Worm (Caenorhabditis elegans): ENCODE data around the gene T22E5.1.

Gene T22E5.1

ce11 chrX:6448866-6449400 lies 36.3 kb downstream of the T22E5.1 start, which contains the start of gene fah-1 (continued):
- no peak for TF ChIP-seq nhr-237 (tag; optimal IDR thresholded peaks at IDR 0.05)
- TF ChIP-seq ceh-82 (tag; optimal IDR thresholded peaks at IDR 0.05): no peak
- no peak for TF ChIP-seq elt-1 (tag; optimal IDR thresholded peaks at IDR 0.05)
- no peak for TF ChIP-seq ztf-11 (tag; optimal IDR thresholded peaks at IDR 0.05)
- no peak for TF ChIP-seq C34F6.9 (tag; optimal IDR thresholded peaks at IDR 0.05)
- no peak for TF ChIP-seq nhr-11 (tag; optimal IDR thresholded peaks at IDR 0.05)
- TF ChIP-seq gmeb-1 (tag; optimal IDR thresholded peaks at IDR 0.05): peak; percentile 51
- TF ChIP-seq sma-3 (GFP tag; optimal IDR thresholded peaks at IDR 0.05): peak; percentile 89
- TF ChIP-seq unc-55 (GFP tag; optimal IDR thresholded peaks at IDR 0.05): no peak
- TF ChIP-seq F13H6.1 (tag; optimal IDR thresholded peaks at IDR 0.05): peak; percentile 32

ce11 chrX:6450839-6451491 lies 38.3 kb downstream of the T22E5.1 start, which contains the start of the genes grl-6 and K10C2.6:
Gene grl-6 (minus strand): TSS chrX:6450939.
Gene K10C2.6 (plus strand): TSS chrX:6451441.
- TF ChIP-seq lin-13 (GFP tag; optimal IDR thresholded peaks at IDR 0.05): no peak
- TF ChIP-seq nhr-6 (tag; optimal IDR thresholded peaks at IDR 0.05): no peak
- no peak for TF ChIP-seq zag-1 (tag; optimal IDR thresholded peaks at IDR 0.05)
- no peak for TF ChIP-seq dmd-4 (tag; optimal IDR thresholded peaks at IDR 0.05)
- no peak for TF ChIP-seq ztf-1 (GFP tag; conservative IDR thresholded peaks at IDR 0.05)
- TF ChIP-seq unc-55 (GFP tag; optimal IDR thresholded peaks at IDR 0.05): no peak
- no peak for TF ChIP-seq nhr-129 (tag; optimal IDR thresholded peaks at IDR 0.05)
- no peak for TF ChIP-seq ceh-82 (tag; optimal IDR thresholded peaks at IDR 0.05)
- no peak for TF ChIP-seq gmeb-1 (tag; optimal IDR thresholded peaks at IDR 0.05)
- TF ChIP-seq lin-39 (tag; optimal IDR thresholded peaks at IDR 0.05): no peak
- TF ChIP-seq nhr-11 (tag; optimal IDR thresholded peaks at IDR 0.05): no peak
- no peak for TF ChIP-seq mdl-1 (tag; optimal IDR thresholded peaks at IDR 0.05)
- no peak for TF ChIP-seq nhr-10 (tag; optimal IDR thresholded peaks at IDR 0.05)
- TF ChIP-seq nhr-237 (tag; optimal IDR thresholded peaks at IDR 0.05): no peak
- TF ChIP-seq elt-3 (tag; optimal IDR thresholded peaks at IDR 0.05): no peak
- no peak for TF ChIP-seq crh-2 (tag; optimal IDR thresholded peaks at IDR 0.05)
- TF ChIP-seq aly-2 (tag; optimal IDR thresholded peaks at IDR 0.05): no peak
- TF ChIP-seq ztf-4 (tag; optimal IDR thresholded peaks at IDR 0.05): no peak

- no peak for TF ChIP-seq gmeb-1 (tag; optimal IDR thresholded peaks at IDR 0.05)
- TF ChIP-seq sem-4 (tag; optimal IDR thresholded peaks at IDR 0.05): no peak
- TF ChIP-seq ztf-11 (tag; optimal IDR thresholded peaks at IDR 0.05): no peak
- no peak for TF ChIP-seq unc-39 (tag; optimal IDR thresholded peaks at IDR 0.05)
- no peak for TF ChIP-seq lin-39 (tag; optimal IDR thresholded peaks at IDR 0.05)
- TF ChIP-seq ama-1 (optimal IDR thresholded peaks at IDR 0.05): no peak
- TF ChIP-seq blmp-1 (tag; optimal IDR thresholded peaks at IDR 0.05; ENCODE audit: insufficient read depth): no peak
- TF ChIP-seq elt-3 (tag; optimal IDR thresholded peaks at IDR 0.05): no peak
- TF ChIP-seq mab-5 (tag; optimal IDR thresholded peaks at IDR 0.05): no peak
- TF ChIP-seq F13H6.1 (tag; optimal IDR thresholded peaks at IDR 0.05): no peak
- no peak for TF ChIP-seq ztf-4 (tag; optimal IDR thresholded peaks at IDR 0.05)
- TF ChIP-seq nhr-12 (tag; optimal IDR thresholded peaks at IDR 0.05): no peak
- no peak for TF ChIP-seq nhr-10 (tag; optimal IDR thresholded peaks at IDR 0.05)
Measured at ce11 chrX:6455157-6455556, 42.5 kb downstream of the T22E5.1 start, which contains the start of gene nas-33. Gene nas-33 (minus strand): TSS chrX:6455257.

ce11 chrX:6456567-6456966 lies 43.9 kb downstream of the T22E5.1 start, which contains the start of gene pept-1:
Gene pept-1 (plus strand): TSS chrX:6456872.
- TF ChIP-seq fos-1 (tag; optimal IDR thresholded peaks at IDR 0.05) (peak; percentile 92), sma-9 (GFP tag; optimal IDR thresholded peaks at IDR 0.05) (peak; percentile 68), sma-9 (tag; optimal IDR thresholded peaks at IDR 0.05) (no peak), ztf-4 (tag; optimal IDR thresholded peaks at IDR 0.05) (no peak), nhr-77 (tag; optimal IDR thresholded peaks at IDR 0.05) (no peak), sem-4 (tag; optimal IDR thresholded peaks at IDR 0.05) (no peak), egl-27 (tag; optimal IDR thresholded peaks at IDR 0.05) (peak; percentile 44), gmeb-1 (tag; optimal IDR thresholded peaks at IDR 0.05) (peak; percentile 46), lsy-2 (tag; optimal IDR thresholded peaks at IDR 0.05) (no peak), crh-2 (tag; optimal IDR thresholded peaks at IDR 0.05) (peak; percentile 70), snpc-4 (tag; optimal IDR thresholded peaks at IDR 0.05) (no peak), C34F6.9 (tag; optimal IDR thresholded peaks at IDR 0.05) (no peak), alr-1 (tag; optimal IDR thresholded peaks at IDR 0.05) (no peak), R02D3.7 (tag; optimal IDR thresholded peaks at IDR 0.05) (no peak), mdl-1 (tag; optimal IDR thresholded peaks at IDR 0.05) (no peak), F13H6.1 (tag; optimal IDR thresholded peaks at IDR 0.05) (peak; percentile 63), nhr-21 (tag; optimal IDR thresholded peaks at IDR 0.05) (no peak), nhr-6 (tag; optimal IDR thresholded peaks at IDR 0.05) (no peak), lin-39 (tag; optimal IDR thresholded peaks at IDR 0.05) (no peak), skn-1 (tag; optimal IDR thresholded peaks at IDR 0.05) (no peak), unc-39 (tag; optimal IDR thresholded peaks at IDR 0.05) (no peak)

All from whole organism, L2 larva.